Worm (Caenorhabditis elegans) whole organism, L4/young adult: Measurements from ENCODE around the gene clec-33.

ENCODE experiments used
- W03F9.2 ChIP-seq: fragments of 150-350 bp; optimal IDR thresholded peaks from 2 replicates; lab custom pipeline; 2014; ENCODE audit warnings: missing biosample characterization, missing genetic modification characterization
- dao-5 ChIP-seq: sonication (generic microtip); optimal IDR thresholded peaks from 2 replicates; lab custom pipeline; 2016; ENCODE audit warnings: missing genotype, missing genetic modification characterization, moderate library complexity, missing compliant biosample characterization
- him-1 ChIP-seq: sonication (generic microtip); optimal IDR thresholded peaks from 2 replicates; lab custom pipeline; 2016; ENCODE audit warnings: missing genotype, missing genetic modification reagents, missing genetic modification characterization, missing compliant biosample characterization

ce11 chrV:16916079-16916478, 46.4 kb upstream of the clec-33 start, which contains the start of gene F09C6.10:
- TF ChIP-seq W03F9.2 (tag; lab: Kevin White, UChicago) (no peak), dao-5 (no peak), him-1 (tag; lab: Kevin White, UChicago) (no peak)
